Fruit fly (Drosophila melanogaster) whole organism, prepupa: ENCODE measurements around the gene CG33941.
A peak's percentile ranks its signal among the peaks of the same experiment; 100 is the strongest.

ENCODE experiments used
- CG16779 ChIP-seq: fragments of 200-800 bp; sonication (Bioruptor generic); optimal IDR thresholded peaks from 3 replicates; lab custom pipeline; 2017; ENCODE audit warnings: missing biosample characterization, mild to moderate bottlenecking, missing genetic modification characterization
- CG8119 ChIP-seq: fragments of 200-800 bp; sonication (Bioruptor generic); IDR thresholded peaks from 3 replicates; pipeline ENCODE4 v1.3.6; 2022; ENCODE audit warnings: missing biosample characterization, missing genetic modification characterization
- Eip78C ChIP-seq: fragments of 200-800 bp; sonication (Bioruptor generic); peaks from one replicate; lab custom pipeline; 2016; ENCODE audit warnings: missing biosample characterization, missing genetic modification characterization
- Gug ChIP-seq: fragments of 200-800 bp; sonication (Bioruptor generic); IDR thresholded peaks from 2 replicates; pipeline ENCODE4 v1.3.6; 2022; ENCODE audit warnings: missing biosample characterization, missing genetic modification characterization
- Hr38 ChIP-seq: sonication (Bioruptor generic); optimal IDR thresholded peaks from 2 replicates; lab custom pipeline; 2016; ENCODE audit warnings: missing biosample characterization, missing genetic modification characterization
- Hr4 ChIP-seq: fragments of 200-800 bp; sonication (Bioruptor generic); optimal IDR thresholded peaks from 3 replicates; lab custom pipeline; 2016; ENCODE audit warnings: missing biosample characterization, missing genetic modification characterization
- Sox14 ChIP-seq: fragments of 200-800 bp; sonication (Bioruptor generic); optimal IDR thresholded peaks from 3 replicates; lab custom pipeline; 2016; ENCODE audit warnings: missing biosample characterization, missing genetic modification characterization
- cyc ChIP-seq: fragments of 200-800 bp; sonication (Bioruptor generic); optimal IDR thresholded peaks from 3 replicates; lab custom pipeline; 2016; ENCODE audit warnings: missing biosample characterization, missing genetic modification characterization
- dac ChIP-seq: fragments of 200-800 bp; sonication (Bioruptor generic); optimal IDR thresholded peaks from 2 replicates; lab custom pipeline; 2017; ENCODE audit warnings: missing biosample characterization, mild to moderate bottlenecking, missing genetic modification characterization
- net ChIP-seq: fragments of 200-800 bp; sonication (Bioruptor generic); optimal IDR thresholded peaks from 3 replicates; lab custom pipeline; 2016; ENCODE audit warnings: missing biosample characterization, missing genetic modification characterization

DNA sequence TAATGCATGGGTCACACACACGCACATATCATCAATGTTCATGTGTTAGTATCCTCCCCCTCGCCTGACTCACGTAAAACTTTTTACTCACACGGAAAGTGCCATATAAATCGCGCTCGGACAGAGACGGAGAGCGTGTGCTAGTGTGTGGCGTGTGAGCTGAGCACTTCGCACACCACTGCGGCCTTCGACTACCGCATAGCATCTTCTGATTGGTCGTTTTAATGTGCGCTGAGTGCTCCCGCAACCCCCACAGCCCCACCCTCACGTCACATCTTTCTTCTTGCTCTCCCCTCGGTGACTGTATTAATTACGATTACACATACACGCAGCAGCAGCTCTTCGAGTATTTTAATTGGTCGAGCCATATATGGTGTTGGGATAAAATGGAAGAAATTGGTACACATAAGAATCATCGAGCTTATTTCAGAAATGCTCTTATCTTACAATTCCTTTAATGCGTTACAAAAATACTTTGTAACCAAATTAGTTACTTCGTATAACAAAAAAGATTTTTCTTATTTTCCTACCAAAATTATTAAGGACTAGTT, 41.2 kb downstream of the CG33941 start:
- no peak for TF ChIP-seq Hr38 (GFP tag; lab: Kevin White, UChicago)
- TF ChIP-seq Sox14 (GFP tag; lab: Kevin White, UChicago) = peak; percentile 19
- TF ChIP-seq dac (GFP tag; lab: Kevin White, UChicago) = no peak
- no peak for TF ChIP-seq CG8119 (GFP tag; lab: Robert Waterston, UW)
- no peak for TF ChIP-seq Gug (GFP tag; lab: Robert Waterston, UW)
- TF ChIP-seq Hr4 (GFP tag; lab: Kevin White, UChicago) = no peak
- TF ChIP-seq net = no peak
- TF ChIP-seq CG16779 = no peak
- no peak for TF ChIP-seq Eip78C (GFP tag; lab: Kevin White, UChicago)
- no peak for TF ChIP-seq cyc (GFP tag; lab: Kevin White, UChicago)
